Worm (Caenorhabditis elegans) whole organism, L4 larva: ENCODE measurements around the gene dkf-2.

Experiments used
- D1046.2 ChIP-seq: fragments of 200-800 bp; sonication (Bioruptor generic); IDR thresholded peaks from 2 replicates; pipeline ENCODE4 v1.3.6; 2022; ENCODE audit warnings: missing genetic modification characterization, missing compliant biosample characterization
- F37D6.2 ChIP-seq: sonication (generic microtip); optimal IDR thresholded peaks from 2 replicates; lab custom pipeline; 2016; ENCODE audit warnings: mild to moderate bottlenecking, missing genetic modification characterization, missing compliant biosample characterization
- F44E2.7 ChIP-seq: fragments of 200-800 bp; sonication (Bioruptor generic); IDR thresholded peaks from 2 replicates; pipeline ENCODE4 v2.1.2; 2022; ENCODE audit warnings: missing genetic modification characterization, missing compliant biosample characterization
- R02D3.7 ChIP-seq: fragments of 150-350 bp; sonication (generic microtip); optimal IDR thresholded peaks from 3 replicates; lab custom pipeline; 2014; ENCODE audit warnings: missing biosample characterization, missing genetic modification characterization
- T26A8.4 ChIP-seq: fragments of 200-800 bp; sonication (Bioruptor generic); IDR thresholded peaks from 2 replicates; pipeline ENCODE4 v1.3.6; 2022; ENCODE audit warnings: missing genetic modification characterization, missing compliant biosample characterization
- Y75B8A.6 ChIP-seq: fragments of 200-800 bp; sonication (Bioruptor generic); IDR thresholded peaks from 2 replicates; pipeline ENCODE4 v1.3.6; 2022; ENCODE audit warnings: missing genetic modification reagents, missing genetic modification characterization, missing compliant biosample characterization
- ZK546.5 ChIP-seq, 2 experiments: sonication (generic microtip); optimal IDR thresholded peaks; 2 replicates each; lab custom pipeline; 2017; ENCODE audit warnings: missing biosample characterization in 2 of 2, missing genetic modification characterization in 2 of 2
- arid-1 ChIP-seq: fragments of 200-800 bp; sonication (Bioruptor generic); conservative IDR thresholded peaks from 2 replicates; pipeline ENCODE4 v1.3.6; 2022; ENCODE audit warnings: missing genetic modification reagents, missing genetic modification characterization, missing compliant biosample characterization
- attf-4 ChIP-seq: sonication (generic microtip); optimal IDR thresholded peaks from 3 replicates; lab custom pipeline; 2017; ENCODE audit warnings: missing biosample characterization, missing genetic modification characterization
- ceh-44 ChIP-seq: fragments of 200-800 bp; sonication (Bioruptor generic); IDR thresholded peaks from 2 replicates; pipeline ENCODE4 v1.3.6; 2022; ENCODE audit warnings: missing genetic modification reagents, missing genetic modification characterization, missing compliant biosample characterization
- ceh-82 ChIP-seq: sonication (generic microtip); optimal IDR thresholded peaks from 2 replicates; lab custom pipeline; 2017; ENCODE audit warnings: missing biosample characterization, missing genetic modification characterization
- dmd-6 ChIP-seq: fragments of 200-800 bp; sonication (Bioruptor generic); IDR thresholded peaks from 2 replicates; pipeline ENCODE4 v1.3.6; 2022; ENCODE audit warnings: missing genetic modification reagents, missing genetic modification characterization, missing compliant biosample characterization
- duxl-1 ChIP-seq: sonication (generic microtip); optimal IDR thresholded peaks from 2 replicates; lab custom pipeline; 2016; ENCODE audit warnings: mild to moderate bottlenecking, missing genetic modification characterization, moderate library complexity, missing compliant biosample characterization; ENCODE audit not compliant: poor library complexity
- dve-1 ChIP-seq: sonication (generic microtip); optimal IDR thresholded peaks from 2 replicates; lab custom pipeline; 2017; ENCODE audit warnings: antibody characterized with exemption, mild to moderate bottlenecking, missing genetic modification characterization, missing compliant biosample characterization; ENCODE audit not compliant: insufficient read depth
- egl-27 ChIP-seq: sonication (generic microtip); optimal IDR thresholded peaks from 3 replicates; lab custom pipeline; 2017; ENCODE audit warnings: missing biosample characterization, missing genetic modification reagents, missing genetic modification characterization
- hif-1 ChIP-seq, 2 experiments: sonication (generic microtip); optimal IDR thresholded peaks; 2 replicates each; lab custom pipeline; 2016 to 2017; ENCODE audit warnings: missing compliant biosample characterization in 2 of 2, missing genetic modification characterization in 2 of 2, missing genetic modification reagents in 2 of 2, missing genotype in 2 of 2, mild to moderate bottlenecking in 1 of 2
- lsy-2 ChIP-seq, 2 experiments: fragments of 150-350 bp in 1 of 2; sonication (generic microtip) in 1 of 2; optimal IDR thresholded peaks; 2 replicates each; lab custom pipeline; 2014 to 2017; ENCODE audit warnings: missing biosample characterization in 2 of 2, missing genetic modification characterization in 2 of 2
- mdl-1 ChIP-seq, 2 experiments: fragments of 150-350 bp in 1 of 2; sonication (generic microtip) in 1 of 2; optimal IDR thresholded peaks; 2 replicates each; lab custom pipeline; 2014 to 2017; ENCODE audit warnings: missing biosample characterization in 2 of 2, missing genetic modification characterization in 2 of 2
- nhr-102 ChIP-seq: sonication (generic microtip); optimal IDR thresholded peaks from 2 replicates; lab custom pipeline; 2016; ENCODE audit warnings: mild to moderate bottlenecking, missing genetic modification characterization, moderate library complexity, missing compliant biosample characterization
- nhr-11 ChIP-seq: fragments of 150-350 bp; optimal IDR thresholded peaks from 2 replicates; lab custom pipeline; 2014; ENCODE audit warnings: missing biosample characterization, missing genetic modification characterization
- nhr-25 ChIP-seq: sonication (generic microtip); optimal IDR thresholded peaks from 2 replicates; lab custom pipeline; 2017; ENCODE audit warnings: missing genetic modification characterization, mild to moderate bottlenecking, missing compliant biosample characterization, antibody characterized with exemption, moderate library complexity, borderline replicate concordance; ENCODE audit not compliant: insufficient read depth
- nhr-28 ChIP-seq: fragments of 150-350 bp; optimal IDR thresholded peaks from 2 replicates; lab custom pipeline; 2014; ENCODE audit warnings: missing biosample characterization, missing genetic modification characterization
- nhr-48 ChIP-seq: sonication (generic microtip); optimal IDR thresholded peaks from 2 replicates; lab custom pipeline; 2016; ENCODE audit warnings: mild to moderate bottlenecking, missing genetic modification characterization, missing compliant biosample characterization
- nhr-77 ChIP-seq: fragments of 150-350 bp; optimal IDR thresholded peaks from 2 replicates; lab custom pipeline; 2014; ENCODE audit warnings: missing biosample characterization, missing genetic modification characterization
- pqm-1 ChIP-seq: sonication (generic microtip); optimal IDR thresholded peaks from 2 replicates; lab custom pipeline; 2017; ENCODE audit warnings: missing biosample characterization, missing genetic modification characterization
- rbr-2 ChIP-seq: sonication (generic microtip); optimal IDR thresholded peaks from 2 replicates; lab custom pipeline; 2016; ENCODE audit warnings: missing genotype, missing genetic modification characterization, missing compliant biosample characterization
- sdz-12 ChIP-seq: fragments of 200-800 bp; sonication (Bioruptor generic); optimal IDR thresholded peaks from 2 replicates; lab custom pipeline; 2018; ENCODE audit warnings: mild to moderate bottlenecking, missing genetic modification characterization, missing compliant biosample characterization
- skn-1 ChIP-seq: fragments of 150-350 bp; optimal IDR thresholded peaks from 2 replicates; lab custom pipeline; 2014; ENCODE audit warnings: missing biosample characterization, missing genetic modification characterization
- snpc-1.2 ChIP-seq: fragments of 200-800 bp; sonication (Bioruptor generic); IDR thresholded peaks from 2 replicates; pipeline ENCODE4 v1.3.6; 2022; ENCODE audit warnings: missing genetic modification reagents, missing genetic modification characterization, missing compliant biosample characterization
- spr-1 ChIP-seq: sonication (generic microtip); optimal IDR thresholded peaks from 2 replicates; lab custom pipeline; 2016; ENCODE audit warnings: mild to moderate bottlenecking, missing genetic modification characterization, missing compliant biosample characterization
- unc-130 ChIP-seq: sonication (generic microtip); optimal IDR thresholded peaks from 2 replicates; lab custom pipeline; 2016; ENCODE audit warnings: missing genetic modification reagents, missing genetic modification characterization, missing compliant biosample characterization
- unc-39 ChIP-seq: sonication (generic microtip); optimal IDR thresholded peaks from 2 replicates; lab custom pipeline; 2017; ENCODE audit warnings: missing biosample characterization, missing genetic modification characterization
- unc-62 ChIP-seq, 3 experiments: fragments of 150-350 bp in 1 of 3; sonication (generic microtip); optimal IDR thresholded peaks in 2 of 3; peaks in 1 of 3; 1 replicate in 1 of 3; 2 replicates in 2 of 3; lab custom pipeline; 2014 to 2017; ENCODE audit warnings: missing biosample characterization in 3 of 3, missing genetic modification characterization in 3 of 3, missing genetic modification reagents in 3 of 3, missing genotype in 1 of 3
- zip-2 ChIP-seq: fragments of 150-350 bp; optimal IDR thresholded peaks from 2 replicates; lab custom pipeline; 2014; ENCODE audit warnings: missing biosample characterization, missing genetic modification characterization
- ztf-11 ChIP-seq: fragments of 150-350 bp; optimal IDR thresholded peaks from 2 replicates; lab custom pipeline; 2014; ENCODE audit warnings: missing biosample characterization, missing genetic modification characterization

The dkf-2 gene

ce11 chrV:16725955-16726354, 21.5 kb upstream of the dkf-2 start (continued):
- TF ChIP-seq T26A8.4 (GFP tag; lab: Robert Waterston, UW): no peak
- no peak for TF ChIP-seq Y75B8A.6
- no peak for TF ChIP-seq rbr-2 (tag; lab: Kevin White, UChicago)
- peak; percentile 94 for TF ChIP-seq dmd-6 (GFP tag; lab: Robert Waterston, UW)
- TF ChIP-seq snpc-1.2 (GFP tag; lab: Robert Waterston, UW): no peak
- TF ChIP-seq sdz-12 (GFP tag; lab: Kevin White, UChicago): no peak
- no peak for TF ChIP-seq F37D6.2

ce11 chrV:16726915-16727314, 20.5 kb upstream of the dkf-2 start, which contains the start of gene T25E12.14:
T25E12.14 (plus strand) TSS chrV:16727215.
- TF ChIP-seq nhr-48 (tag; lab: Kevin White, UChicago) (no peak), unc-39 (tag; lab: Kevin White, UChicago) (no peak), hif-1 (tag; optimal IDR thresholded peaks at IDR 0.05; lab: Kevin White, UChicago) (no peak)

- TF ChIP-seq nhr-28 (tag; lab: Kevin White, UChicago) (peak; percentile 29), arid-1 (GFP tag; lab: Robert Waterston, UW) (no peak), R02D3.7 (tag; lab: Kevin White, UChicago) (no peak), dve-1 (tag; lab: Kevin White, UChicago) (no peak)
These were observed 19.0 kb upstream of the dkf-2 start, which contains the start of gene fbxa-127 for ce11 chrV:16728431-16728830. fbxa-127 (plus strand) TSS chrV:16728731.

ce11 chrV:16729961-16730360, 17.5 kb upstream of the dkf-2 start, which contains the start of gene srz-99:
srz-99 (plus strand) TSS chrV:16730261.
- TF ChIP-seq egl-27 (tag; lab: Kevin White, UChicago): no peak
- TF ChIP-seq ceh-44 (GFP tag; lab: Robert Waterston, UW): no peak
- TF ChIP-seq ceh-82: no peak
- no peak for TF ChIP-seq ZK546.5 (tag; optimal IDR thresholded peaks at IDR 0.05; lab: Kevin White, UChicago)
- TF ChIP-seq unc-39 (tag; lab: Kevin White, UChicago): no peak
- no peak for TF ChIP-seq sdz-12 (GFP tag; lab: Kevin White, UChicago)
- no peak for TF ChIP-seq D1046.2 (GFP tag; lab: Robert Waterston, UW)
- no peak for TF ChIP-seq pqm-1 (tag; lab: Kevin White, UChicago)
- TF ChIP-seq nhr-102 (tag; lab: Kevin White, UChicago): no peak
- no peak for TF ChIP-seq skn-1 (tag; lab: Kevin White, UChicago)
- no peak for TF ChIP-seq mdl-1 (tag; optimal IDR thresholded peaks at IDR 0.05; lab: Kevin White, UChicago)
- no peak for TF ChIP-seq ztf-11
- no peak for TF ChIP-seq nhr-25
- TF ChIP-seq, all 104 proteins: peak for 0

ce11 chrV:16731600-16731999, 15.8 kb upstream of the dkf-2 start, which contains the start of gene srz-100:
srz-100 (plus strand) TSS chrV:16731900.
- TF ChIP-seq zip-2: no peak
- no peak for TF ChIP-seq nhr-11 (tag; lab: Kevin White, UChicago)
- TF ChIP-seq duxl-1 (tag; lab: Kevin White, UChicago): no peak

- TF ChIP-seq unc-62 (GFP tag; optimal IDR thresholded peaks at IDR 0.05 in 1 of 2; lab: Kevin White, UChicago): no peak
- no peak for TF ChIP-seq unc-62 (tag; optimal IDR thresholded peaks at IDR 0.05; lab: Kevin White, UChicago)
- no peak for TF ChIP-seq F37D6.2
- no peak for TF ChIP-seq unc-130 (GFP tag; lab: Kevin White, UChicago)
- TF ChIP-seq spr-1 (tag; lab: Kevin White, UChicago): no peak
- TF ChIP-seq attf-4: no peak
- TF ChIP-seq lsy-2 (tag; optimal IDR thresholded peaks at IDR 0.05; lab: Kevin White, UChicago): no peak
- TF ChIP-seq F44E2.7: no peak
- no peak for TF ChIP-seq nhr-77 (tag; lab: Kevin White, UChicago)
These were observed 13.7 kb upstream of the dkf-2 start, which contains the start of gene T25E12.16 for ce11 chrV:16733681-16734080. T25E12.16 (minus strand) TSS chrV:16733781.
